Fruit fly (Drosophila melanogaster) whole organism, embryonic: Measurements from ENCODE around the gene Actn.

Source experiments
- Abd-B ChIP-seq: fragments of 200-800 bp; sonication (Bioruptor generic); optimal IDR thresholded peaks from 2 replicates; lab custom pipeline; 2018; ENCODE audit warnings: missing biosample characterization, mild to moderate bottlenecking, missing genetic modification characterization, moderate library complexity
- CG1024 ChIP-seq: fragments of 200-800 bp; sonication (Bioruptor generic); IDR thresholded peaks from 2 replicates; pipeline ENCODE4 v1.3.6; 2022; ENCODE audit warnings: missing biosample characterization, missing genetic modification characterization
- CG12071 ChIP-seq: fragments of 200-800 bp; sonication (Bioruptor generic); optimal IDR thresholded peaks from 3 replicates; lab custom pipeline; 2018; ENCODE audit warnings: missing biosample characterization, mild to moderate bottlenecking, missing genetic modification characterization
- CG12219 ChIP-seq: fragments of 200-800 bp; sonication (Bioruptor generic); optimal IDR thresholded peaks from 3 replicates; lab custom pipeline; 2018; ENCODE audit warnings: missing biosample characterization, mild to moderate bottlenecking, missing genetic modification characterization
- CG12769 ChIP-seq: fragments of 200-800 bp; sonication (Bioruptor generic); optimal IDR thresholded peaks from 2 replicates; lab custom pipeline; 2019; ENCODE audit warnings: missing biosample characterization, mild to moderate bottlenecking, missing genetic modification characterization, moderate library complexity
- CG13424 ChIP-seq: fragments of 200-800 bp; sonication (Bioruptor generic); optimal IDR thresholded peaks from 2 replicates; lab custom pipeline; 2019; ENCODE audit warnings: missing biosample characterization, mild to moderate bottlenecking, missing genetic modification characterization, moderate library complexity
- CG15601 ChIP-seq: fragments of 200-800 bp; sonication (Bioruptor generic); optimal IDR thresholded peaks from 3 replicates; lab custom pipeline; 2019; ENCODE audit warnings: missing biosample characterization, mild to moderate bottlenecking, missing genetic modification characterization, moderate library complexity
- CG17361 ChIP-seq: fragments of 200-800 bp; sonication (Bioruptor generic); IDR thresholded peaks from 3 replicates; pipeline ENCODE4 v1.3.6; 2022; ENCODE audit warnings: missing biosample characterization, missing genetic modification characterization
- CG17568 ChIP-seq: fragments of 200-800 bp; sonication (Bioruptor generic); optimal IDR thresholded peaks from 2 replicates; lab custom pipeline; 2018; ENCODE audit warnings: missing biosample characterization, mild to moderate bottlenecking, missing genetic modification characterization, moderate library complexity
- CG18599 ChIP-seq: fragments of 200-800 bp; sonication (Bioruptor generic); optimal IDR thresholded peaks from 3 replicates; lab custom pipeline; 2017; ENCODE audit warnings: missing biosample characterization, missing genetic modification characterization, mild to moderate bottlenecking, moderate library complexity, missing genetic modification reagents
- CG2120 ChIP-seq: fragments of 200-800 bp; sonication (Bioruptor generic); optimal IDR thresholded peaks from 3 replicates; lab custom pipeline; 2016; ENCODE audit warnings: missing biosample characterization, missing genetic modification characterization
- CG31441 ChIP-seq: fragments of 200-800 bp; sonication (Bioruptor generic); IDR thresholded peaks from 2 replicates; pipeline ENCODE4 v1.3.6; 2022; ENCODE audit warnings: missing biosample characterization, missing genetic modification characterization
- CG3726 ChIP-seq: fragments of 200-800 bp; sonication (Bioruptor generic); IDR thresholded peaks from 3 replicates; pipeline ENCODE4, ENCODE4 v1.3.6; 2022; ENCODE audit warnings: missing biosample characterization, missing genetic modification characterization
- CG3995 ChIP-seq: fragments of 200-800 bp; sonication (Bioruptor generic); optimal IDR thresholded peaks from 3 replicates; lab custom pipeline; 2016; ENCODE audit warnings: missing biosample characterization, missing genetic modification characterization
- CG43689 ChIP-seq: fragments of 200-800 bp; sonication (Bioruptor generic); IDR thresholded peaks from 2 replicates; pipeline ENCODE4 v1.3.6; 2022; ENCODE audit warnings: missing biosample characterization, missing genetic modification characterization
- CG4424 ChIP-seq: fragments of 200-800 bp; sonication (Bioruptor generic); optimal IDR thresholded peaks from 3 replicates; lab custom pipeline; 2016; ENCODE audit warnings: missing biosample characterization, missing genetic modification characterization
- CG7556 ChIP-seq: fragments of 200-800 bp; sonication (Bioruptor generic); optimal IDR thresholded peaks from 2 replicates; lab custom pipeline; 2017; ENCODE audit warnings: missing biosample characterization, mild to moderate bottlenecking, missing genetic modification characterization
- CG7745 ChIP-seq: fragments of 200-800 bp; sonication (Bioruptor generic); optimal IDR thresholded peaks from 2 replicates; lab custom pipeline; 2018; ENCODE audit warnings: missing biosample characterization, mild to moderate bottlenecking, missing genetic modification characterization, moderate library complexity
- CG7928 ChIP-seq: fragments of 200-800 bp; sonication (Bioruptor generic); optimal IDR thresholded peaks from 2 replicates; lab custom pipeline; 2017; ENCODE audit warnings: missing biosample characterization, mild to moderate bottlenecking, missing genetic modification characterization
- CG8478 ChIP-seq: fragments of >200 bp; optimal IDR thresholded peaks from 2 replicates; lab custom pipeline; 2018
- Dbx ChIP-seq: fragments of 200-800 bp; sonication (Bioruptor generic); IDR thresholded peaks from 3 replicates; pipeline ENCODE4 v1.3.6; 2022; ENCODE audit warnings: missing biosample characterization, missing genetic modification characterization
- Elba2 ChIP-seq: fragments of 200-800 bp; sonication (Bioruptor generic); optimal IDR thresholded peaks from 3 replicates; lab custom pipeline; 2016; ENCODE audit warnings: missing biosample characterization, missing genetic modification characterization
- Hand ChIP-seq: fragments of 200-800 bp; sonication (Bioruptor generic); optimal IDR thresholded peaks from 2 replicates; lab custom pipeline; 2017; ENCODE audit warnings: mild to moderate bottlenecking, missing biosample characterization, missing genetic modification reagents, missing genetic modification characterization
- Hr3 ChIP-seq: fragments of 200-800 bp; sonication (Bioruptor generic); optimal IDR thresholded peaks from 3 replicates; lab custom pipeline; 2016; ENCODE audit warnings: missing biosample characterization, missing genetic modification characterization
- Mad ChIP-seq: fragments of 200-800 bp; sonication (Bioruptor generic); optimal IDR thresholded peaks from 2 replicates; lab custom pipeline; 2016; ENCODE audit warnings: missing biosample characterization, missing genetic modification characterization
- NFAT ChIP-seq: fragments of 200-800 bp; sonication (Bioruptor generic); IDR thresholded peaks from 2 replicates; pipeline ENCODE4 v1.3.6; 2022; ENCODE audit warnings: missing biosample characterization, missing genetic modification characterization
- Nf-YA ChIP-seq: fragments of 200-800 bp; sonication (Bioruptor generic); IDR thresholded peaks from 2 replicates; pipeline ENCODE4 v1.3.6; 2022; ENCODE audit warnings: missing biosample characterization, missing genetic modification characterization
- PHDP ChIP-seq: fragments of 200-800 bp; sonication (Bioruptor generic); optimal IDR thresholded peaks from 3 replicates; lab custom pipeline; 2018; ENCODE audit warnings: missing biosample characterization, mild to moderate bottlenecking, missing genetic modification characterization, moderate library complexity
- Rfx ChIP-seq: fragments of 200-800 bp; sonication (Bioruptor generic); IDR thresholded peaks from 2 replicates; pipeline ENCODE4 v1.3.6; 2022; ENCODE audit warnings: missing biosample characterization, missing genetic modification characterization
- Rx ChIP-seq: fragments of 200-800 bp; sonication (Bioruptor generic); IDR thresholded peaks from 2 replicates; pipeline ENCODE4 v1.3.6; 2022; ENCODE audit warnings: missing biosample characterization, missing genetic modification characterization
- Taf1 ChIP-seq: fragments of 200-800 bp; sonication (Bioruptor generic); IDR thresholded peaks from 2 replicates; pipeline ENCODE4 v1.3.6; 2022; ENCODE audit warnings: missing biosample characterization, missing genetic modification characterization
- bigmax ChIP-seq: fragments of 200-800 bp; sonication (Bioruptor generic); optimal IDR thresholded peaks from 2 replicates; lab custom pipeline; 2018; ENCODE audit warnings: missing biosample characterization, mild to moderate bottlenecking, missing genetic modification characterization
- corto ChIP-seq: fragments of 200-800 bp; sonication (Bioruptor generic); optimal IDR thresholded peaks from 2 replicates; lab custom pipeline; 2016; ENCODE audit warnings: missing biosample characterization, mild to moderate bottlenecking, missing genetic modification characterization, moderate library complexity
- danr ChIP-seq: fragments of 200-800 bp; sonication (Bioruptor generic); IDR thresholded peaks from 2 replicates; pipeline ENCODE4 v1.3.6; 2022; ENCODE audit warnings: missing biosample characterization, missing genetic modification characterization
- dati ChIP-seq: fragments of 200-800 bp; sonication (Bioruptor generic); IDR thresholded peaks from 2 replicates; pipeline ENCODE4 v1.3.6; 2022; ENCODE audit warnings: missing biosample characterization, missing genetic modification characterization
- dpn ChIP-seq, 2 experiments: fragments of 200-800 bp; sonication (Bioruptor generic); optimal IDR thresholded peaks; 3 replicates each; lab custom pipeline; 2016; ENCODE audit warnings: missing biosample characterization in 2 of 2, missing genetic modification characterization in 2 of 2
- fru ChIP-seq: fragments of >200 bp; optimal IDR thresholded peaks from 2 replicates; lab custom pipeline; 2017
- gsb ChIP-seq: fragments of 200-800 bp; sonication (Bioruptor generic); IDR thresholded peaks from 2 replicates; pipeline ENCODE4 v1.3.6; 2022; ENCODE audit warnings: missing biosample characterization, missing genetic modification characterization
- her ChIP-seq: fragments of 200-800 bp; sonication (Bioruptor generic); optimal IDR thresholded peaks from 2 replicates; lab custom pipeline; 2016; ENCODE audit warnings: missing biosample characterization, missing genetic modification characterization
- jigr1 ChIP-seq: fragments of 200-800 bp; sonication (Bioruptor generic); IDR thresholded peaks from 3 replicates; pipeline ENCODE4 v1.3.6; 2022; ENCODE audit warnings: missing biosample characterization, missing genetic modification characterization
- org-1 ChIP-seq: fragments of 200-800 bp; sonication (Bioruptor generic); optimal IDR thresholded peaks from 2 replicates; lab custom pipeline; 2017; ENCODE audit warnings: missing biosample characterization, missing genetic modification characterization
- prd ChIP-seq, 3 experiments: fragments of >200 bp in 2 of 3; fragments of 200-800 bp in 1 of 3; sonication (Bioruptor generic) in 1 of 3; optimal IDR thresholded peaks in 2 of 3; IDR thresholded peaks in 1 of 3; 2 replicates in 2 of 3; 3 replicates in 1 of 3; pipeline versions ENCODE4 v1.3.6 to Lab custom; 2017 to 2022; ENCODE audit warnings: missing biosample characterization in 1 of 3, missing genetic modification characterization in 1 of 3
- pzg ChIP-seq: fragments of 200-800 bp; sonication (Bioruptor generic); optimal IDR thresholded peaks from 3 replicates; lab custom pipeline; 2018; ENCODE audit warnings: missing biosample characterization, mild to moderate bottlenecking, missing genetic modification characterization, moderate library complexity
- row ChIP-seq: fragments of 200-800 bp; sonication (Bioruptor generic); IDR thresholded peaks from 3 replicates; pipeline ENCODE4 v1.3.6; 2022; ENCODE audit warnings: missing biosample characterization, missing genetic modification characterization
- salm ChIP-seq: fragments of 200-800 bp; sonication (Bioruptor generic); optimal IDR thresholded peaks from 2 replicates; lab custom pipeline; 2018; ENCODE audit warnings: missing biosample characterization, mild to moderate bottlenecking, missing genetic modification characterization
- sd ChIP-seq: fragments of 200-800 bp; sonication (Bioruptor generic); optimal IDR thresholded peaks from 3 replicates; lab custom pipeline; 2018; ENCODE audit warnings: missing biosample characterization, mild to moderate bottlenecking, missing genetic modification characterization, moderate library complexity
- shn ChIP-seq: fragments of 200-800 bp; sonication (Bioruptor generic); optimal IDR thresholded peaks from 3 replicates; lab custom pipeline; 2016; ENCODE audit warnings: missing biosample characterization, missing genetic modification characterization
- slp2 ChIP-seq: fragments of 200-800 bp; sonication (Bioruptor generic); optimal IDR thresholded peaks from 2 replicates; lab custom pipeline; 2016; ENCODE audit warnings: missing biosample characterization, missing genetic modification characterization
- sob ChIP-seq: fragments of 200-800 bp; sonication (Bioruptor generic); IDR thresholded peaks from 2 replicates; pipeline ENCODE4 v1.3.6; 2022; ENCODE audit warnings: missing biosample characterization, missing genetic modification characterization
- sr ChIP-seq: fragments of 200-800 bp; sonication (Bioruptor generic); IDR thresholded peaks from 3 replicates; pipeline ENCODE4 v1.3.6; 2022; ENCODE audit warnings: missing biosample characterization, missing genetic modification characterization
- zen ChIP-seq: fragments of 200-800 bp; sonication (Bioruptor generic); optimal IDR thresholded peaks from 3 replicates; lab custom pipeline; 2018; ENCODE audit warnings: missing biosample characterization, mild to moderate bottlenecking, missing genetic modification characterization, moderate library complexity

Gene Actn

DNA sequence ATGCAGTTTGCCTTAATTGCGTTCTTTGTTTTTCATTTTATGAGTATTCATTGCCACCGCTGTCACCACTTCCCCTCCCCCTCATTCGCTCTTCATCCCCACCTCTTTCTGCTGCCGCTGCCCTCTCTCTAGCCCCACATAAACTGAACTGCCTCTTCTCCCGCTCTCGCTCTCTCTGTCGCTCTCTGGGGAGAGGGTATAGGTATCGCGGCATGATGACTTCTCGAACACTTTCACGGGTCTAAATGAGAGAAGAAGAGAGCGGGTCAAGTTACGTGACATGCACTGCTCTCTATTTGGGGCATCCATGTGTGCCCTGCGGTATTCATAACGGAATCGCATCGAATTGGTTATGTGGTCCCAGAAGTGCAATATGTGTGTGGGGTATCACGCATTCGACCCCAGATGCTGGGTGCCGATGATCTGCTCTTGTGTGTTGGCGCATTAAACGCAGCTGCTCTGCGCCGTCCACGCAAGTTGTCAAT lies 41.6 kb upstream of the Actn start (continued):
- TF ChIP-seq CG17361 (peak; percentile 63), salm (tag; lab: Kevin White, UChicago) (peak; percentile 76), CG15601 (peak; percentile 69), gsb (peak; percentile 72), CG1024 (GFP tag; lab: Robert Waterston, UW) (peak; percentile 42; the same call in 1 of the 2 replicates), row (GFP tag; lab: Robert Waterston, UW) (peak; percentile 97), Rfx (GFP tag; lab: Robert Waterston, UW) (peak; percentile 83), shn (GFP tag; lab: Kevin White, UChicago) (peak; percentile 81), CG3995 (GFP tag; lab: Kevin White, UChicago) (no peak), Rx (GFP tag; lab: Robert Waterston, UW) (peak; percentile 74), CG2120 (GFP tag; lab: Kevin White, UChicago) (peak; percentile 77), CG31441 (GFP tag; lab: Robert Waterston, UW) (peak; percentile 78), dpn (GFP tag; optimal IDR thresholded peaks at IDR 0.05; lab: Kevin White, UChicago) (peak; percentile 85 to 91), CG7745 (tag; lab: Kevin White, UChicago) (no peak), CG12219 (GFP tag; lab: Kevin White, UChicago) (peak; percentile 80), Dbx (peak; percentile 69; the same call in 1 of the 3 replicates), sr (GFP tag; lab: Robert Waterston, UW) (peak; percentile 68), Hr3 (GFP tag; lab: Kevin White, UChicago) (peak; percentile 80), CG18599 (peak; percentile 80), Abd-B (peak; percentile 77), Taf1 (GFP tag; lab: Robert Waterston, UW) (no peak), dati (GFP tag; lab: Robert Waterston, UW) (peak; percentile 62), Mad (GFP tag; lab: Kevin White, UChicago) (peak; percentile 65), Elba2 (no peak), CG13424 (tag; lab: Kevin White, UChicago) (peak; percentile 73), danr (peak; percentile 55; the same call in 1 of the 2 replicates), zen (tag; lab: Kevin White, UChicago) (no peak), corto (GFP tag; lab: Kevin White, UChicago) (peak; percentile 77), CG4424 (GFP tag; lab: Kevin White, UChicago) (peak; percentile 68), bigmax (GFP tag; lab: Kevin White, UChicago) (peak; percentile 59), sob (GFP tag; lab: Robert Waterston, UW) (peak; percentile 84), Hand (GFP tag; lab: Kevin White, UChicago) (peak; percentile 10), Nf-YA (GFP tag; lab: Robert Waterston, UW) (peak; percentile 68), prd (optimal IDR thresholded peaks at IDR 0.05; lab: Kevin White, UChicago) (no peak), prd (GFP tag; IDR thresholded peaks at IDR 0.05; lab: Robert Waterston, UW) (peak; percentile 91), CG17568 (no peak), CG7928 (GFP tag; lab: Kevin White, UChicago) (peak; percentile 18), CG12071 (GFP tag; lab: Kevin White, UChicago) (peak; percentile 60), PHDP (tag; lab: Kevin White, UChicago) (peak; percentile 84), CG12769 (tag; lab: Kevin White, UChicago) (peak; percentile 92), NFAT (GFP tag; lab: Robert Waterston, UW) (peak; percentile 62), CG7556 (GFP tag; lab: Kevin White, UChicago) (peak; percentile 72), pzg (GFP tag; lab: Kevin White, UChicago) (no peak), CG8478 (lab: Kevin White, UChicago) (no peak), her (GFP tag; lab: Kevin White, UChicago) (peak; percentile 87), CG43689 (peak; percentile 71), org-1 (GFP tag; lab: Kevin White, UChicago) (peak; percentile 85), slp2 (GFP tag; lab: Kevin White, UChicago) (peak; percentile 70), jigr1 (peak; percentile 76; the same call in 2 of the 3 replicates), sd (tag; lab: Kevin White, UChicago) (peak; percentile 53), fru (lab: Kevin White, UChicago) (no peak), CG3726 (peak; percentile 75; the same call in 2 of the 3 replicates)
